Worm (Caenorhabditis elegans): ENCODE results near the gene ttr-9.

The ttr-9 gene

DNA sequence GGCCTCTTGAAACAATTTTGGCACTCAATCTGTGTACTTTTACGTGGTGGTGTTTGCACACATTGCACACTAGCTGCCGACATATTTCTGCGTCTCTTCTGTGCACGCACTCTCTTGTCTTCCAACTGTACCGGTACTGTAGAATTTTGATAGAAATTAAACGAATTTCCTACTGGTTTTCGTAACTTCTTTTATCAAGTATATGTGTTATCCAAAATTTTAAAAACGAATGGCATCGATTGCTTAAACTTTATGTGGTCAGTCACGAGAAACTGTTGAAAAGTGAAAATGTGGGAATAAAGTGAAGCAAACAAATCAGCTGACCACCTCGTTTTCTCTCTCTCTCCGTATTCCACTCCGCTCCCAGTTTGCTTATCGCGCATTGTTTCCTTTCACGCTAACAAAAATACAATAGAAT, 7.2 kb upstream of the ttr-9 start (continued):
- TF ChIP-seq madf-6 (GFP tag; IDR thresholded peaks at IDR 0.05) (peak; percentile 59; the same call in 1 of the 2 replicates), aptf-2 (GFP tag; conservative IDR thresholded peaks at IDR 0.05) (no peak), madf-8 (GFP tag; conservative IDR thresholded peaks at IDR 0.05) (peak; percentile 32; the same call in 1 of the 2 replicates), attf-3 (GFP tag; conservative IDR thresholded peaks at IDR 0.05) (peak; percentile 58; the same call in 1 of the 2 replicates), lin-26 (GFP tag; IDR thresholded peaks at IDR 0.05) (no peak), snpc-3.4 (tag; optimal IDR thresholded peaks at IDR 0.05) (peak; percentile 22), lin-35 (GFP tag; optimal IDR thresholded peaks at IDR 0.05) (peak in 1 of 3 experiments; percentile 8), cebp-1 (GFP tag; IDR thresholded peaks at IDR 0.05) (no peak), cebp-1 (tag; optimal IDR thresholded peaks at IDR 0.05) (peak; percentile 67), egl-44 (GFP tag; IDR thresholded peaks at IDR 0.05) (peak; percentile 24; the same call in 1 of the 2 replicates), hmg-1.2 (GFP tag; IDR thresholded peaks at IDR 0.05) (peak; percentile 95), lsl-1 (GFP tag; optimal IDR thresholded peaks at IDR 0.05) (peak; percentile 52), efl-1 (GFP tag; optimal IDR thresholded peaks at IDR 0.05) (peak; percentile 26), let-526 (GFP tag; IDR thresholded peaks at IDR 0.05) (0 out of 2 replicates have a peak, but pooled peaks have one; percentile 26), snpc-4 (GFP tag; optimal IDR thresholded peaks at IDR 0.05) (peak; percentile 72), snpc-4 (tag; optimal IDR thresholded peaks at IDR 0.05) (peak; percentile 69 to 87 (median 85))

DNA sequence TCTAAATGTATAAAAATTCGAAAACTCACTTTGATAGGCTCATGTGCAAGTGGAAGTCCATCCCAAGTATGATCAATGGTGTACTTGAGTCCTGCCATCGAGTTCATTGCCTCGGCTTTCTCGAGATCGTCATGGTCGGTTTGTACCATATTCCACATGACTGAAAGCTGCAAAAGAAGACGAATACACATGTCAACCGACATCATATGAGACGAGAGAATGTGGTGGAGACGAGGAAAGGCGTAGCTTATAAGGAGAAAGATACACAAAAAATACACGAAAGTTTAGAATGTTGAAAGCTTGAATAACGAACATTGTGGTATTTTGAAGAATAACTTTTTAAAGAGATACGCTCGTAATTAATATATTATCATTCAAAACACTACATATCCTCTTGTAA, 6.7 kb upstream of the ttr-9 start, which contains the start of gene C33A12.3:
C33A12.3 (minus strand) TSS at position 167 of the 400 bp plus-strand sequence.
- no peak for TF ChIP-seq chd-7 (tag; optimal IDR thresholded peaks at IDR 0.05)
- no peak for TF ChIP-seq snpc-3.4 (tag; optimal IDR thresholded peaks at IDR 0.05)

DNA sequence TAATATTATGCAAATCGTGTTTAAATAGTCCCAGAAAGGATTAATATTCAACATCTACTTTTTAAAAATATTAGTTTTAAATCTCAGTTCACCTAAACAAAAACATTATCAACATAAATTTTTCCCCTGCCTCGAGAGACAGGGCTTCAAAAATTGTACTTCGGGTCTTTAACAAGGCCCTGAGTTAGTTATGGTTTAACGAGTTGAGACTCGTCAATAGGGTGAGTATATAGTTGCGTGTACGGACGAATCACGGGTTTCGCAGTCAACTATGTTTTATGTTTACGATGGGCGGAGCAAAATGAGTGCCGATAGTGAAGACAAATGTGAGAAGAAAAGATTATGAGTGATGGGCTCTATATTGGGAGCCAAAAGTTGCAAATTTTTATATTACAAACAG, 5.5 kb upstream of the ttr-9 start:
- TF ChIP-seq F39B2.1 (GFP tag; IDR thresholded peaks at IDR 0.05) (no peak), zim-3 (tag; optimal IDR thresholded peaks at IDR 0.05) (no peak), aptf-2 (GFP tag; conservative IDR thresholded peaks at IDR 0.05) (no peak), B0035.1 (tag; optimal IDR thresholded peaks at IDR 0.05) (no peak), mel-28 (tag; optimal IDR thresholded peaks at IDR 0.05; ENCODE audit: borderline replicate concordance) (no peak), snpc-1.1 (tag; optimal IDR thresholded peaks at IDR 0.05; ENCODE audit: insufficient read depth) (peak; percentile 96), B0261.1 (tag; optimal IDR thresholded peaks at IDR 0.05) (no peak), dox-1 (GFP tag; IDR thresholded peaks at IDR 0.05) (0 out of 2 replicates have a peak, but pooled peaks have one; percentile 10), mxl-1 (tag; optimal IDR thresholded peaks at IDR 0.05) (no peak), F22D6.2 (tag; optimal IDR thresholded peaks at IDR 0.05) (no peak), K11D2.4 (GFP tag; IDR thresholded peaks at IDR 0.05) (no peak), let-526 (GFP tag; IDR thresholded peaks at IDR 0.05) (no peak), bed-1 (GFP tag; IDR thresholded peaks at IDR 0.05) (no peak), lsl-1 (GFP tag; optimal IDR thresholded peaks at IDR 0.05) (peak; percentile 21), dpff-1 (tag; optimal IDR thresholded peaks at IDR 0.05) (no peak), ZK185.1 (tag; optimal IDR thresholded peaks at IDR 0.05; ENCODE audit: poor library complexity, severe bottlenecking) (no peak), snpc-3.4 (tag; optimal IDR thresholded peaks at IDR 0.05) (peak; percentile 93), repo-1 (tag; optimal IDR thresholded peaks at IDR 0.05) (no peak), lsy-27 (tag; optimal IDR thresholded peaks at IDR 0.05; ENCODE audit: borderline replicate concordance, insufficient read depth) (no peak), nhr-90 (tag; optimal IDR thresholded peaks at IDR 0.05) (no peak), mes-4 (tag; optimal IDR thresholded peaks at IDR 0.05) (no peak), mcd-1 (GFP tag; IDR thresholded peaks at IDR 0.05) (no peak), madf-8 (GFP tag; conservative IDR thresholded peaks at IDR 0.05) (0 out of 2 replicates have a peak, but pooled peaks have one; percentile 3), F23B12.7 (tag; optimal IDR thresholded peaks at IDR 0.05; ENCODE audit: insufficient read depth) (peak; percentile 3), B0336.3 (GFP tag; IDR thresholded peaks at IDR 0.05) (peak; percentile 53; the same call in 1 of the 2 replicates), hmg-20 (GFP tag; IDR thresholded peaks at IDR 0.05) (no peak), snpc-1.3 (tag; optimal IDR thresholded peaks at IDR 0.05; ENCODE audit: insufficient read depth) (peak; percentile 19), snpc-4 (GFP tag; optimal IDR thresholded peaks at IDR 0.05) (peak; percentile 87), snpc-4 (tag; optimal IDR thresholded peaks at IDR 0.05) (peak in 3 of 4 experiments; percentile 93 to 97 (median 96)), egl-18 (GFP tag; IDR thresholded peaks at IDR 0.05) (no peak), ztf-25 (GFP tag; IDR thresholded peaks at IDR 0.05) (no peak), tbx-9 (tag; optimal IDR thresholded peaks at IDR 0.05; ENCODE audit: borderline replicate concordance) (no peak), ztf-26 (tag; optimal IDR thresholded peaks at IDR 0.05) (no peak)

All from whole organism, young adult.